Worm (Caenorhabditis elegans) whole organism, mixed stage, embryonic: Measurements from ENCODE around the gene C50C3.12.
A peak's percentile ranks its signal among the peaks of the same experiment; 100 is the strongest.

Source experiments
- M03D4.4 ChIP-seq: sonication (generic microtip); optimal IDR thresholded peaks from 2 replicates; lab custom pipeline; 2017; ENCODE audit warnings: mild to moderate bottlenecking, missing genetic modification characterization, missing compliant biosample characterization
- blmp-1 ChIP-seq: fragments of 150-350 bp; optimal IDR thresholded peaks from 2 replicates; lab custom pipeline; 2014; ENCODE audit warnings: missing biosample characterization, missing genetic modification characterization
- ceh-39 ChIP-seq: fragments of 150-350 bp; optimal IDR thresholded peaks from 2 replicates; lab custom pipeline; 2014; ENCODE audit warnings: missing biosample characterization, missing genetic modification characterization
- ceh-83 ChIP-seq: fragments of 200-800 bp; sonication (Bioruptor generic); optimal IDR thresholded peaks from 2 replicates; lab custom pipeline; 2018; ENCODE audit warnings: mild to moderate bottlenecking, missing genetic modification characterization, missing compliant biosample characterization
- ces-1 ChIP-seq: fragments of 150-350 bp; optimal IDR thresholded peaks from 2 replicates; lab custom pipeline; 2014; ENCODE audit warnings: missing biosample characterization, missing genetic modification reagents, missing genetic modification characterization
- cnd-1 ChIP-seq: fragments of 200-800 bp; sonication (Bioruptor generic); optimal IDR thresholded peaks from 2 replicates; lab custom pipeline; 2018; ENCODE audit warnings: mild to moderate bottlenecking, missing genetic modification characterization, missing compliant biosample characterization
- drap-1 ChIP-seq: fragments of 200-800 bp; sonication (Bioruptor generic); optimal IDR thresholded peaks from 3 replicates; lab custom pipeline; 2018; ENCODE audit warnings: mild to moderate bottlenecking, missing genetic modification characterization, missing compliant biosample characterization
- elt-1 ChIP-seq: sonication (generic microtip); optimal IDR thresholded peaks from 2 replicates; lab custom pipeline; 2017; ENCODE audit warnings: missing genetic modification characterization, mild to moderate bottlenecking, missing compliant biosample characterization, antibody characterized with exemption, moderate library complexity, borderline replicate concordance; ENCODE audit not compliant: insufficient read depth
- elt-3 ChIP-seq: fragments of 150-350 bp; optimal IDR thresholded peaks from 2 replicates; lab custom pipeline; 2014; ENCODE audit warnings: missing biosample characterization, missing genetic modification characterization
- flh-1 ChIP-seq: fragments of 200-800 bp; sonication (Bioruptor generic); optimal IDR thresholded peaks from 2 replicates; lab custom pipeline; 2018; ENCODE audit warnings: mild to moderate bottlenecking, missing genetic modification characterization, moderate library complexity, missing compliant biosample characterization
- ham-2 ChIP-seq: fragments of 200-800 bp; sonication (Bioruptor generic); optimal IDR thresholded peaks from 2 replicates; lab custom pipeline; 2018; ENCODE audit warnings: mild to moderate bottlenecking, missing genetic modification characterization, missing compliant biosample characterization
- hlh-1 ChIP-seq: fragments of 150-350 bp; optimal IDR thresholded peaks from 2 replicates; lab custom pipeline; 2014; ENCODE audit warnings: missing biosample characterization, missing genetic modification reagents, missing genetic modification characterization
- lin-13 ChIP-seq: fragments of 150-350 bp; optimal IDR thresholded peaks from 2 replicates; lab custom pipeline; 2014; ENCODE audit warnings: missing biosample characterization, missing genetic modification characterization
- lin-32 ChIP-seq: fragments of 200-800 bp; sonication (Bioruptor generic); optimal IDR thresholded peaks from 2 replicates; lab custom pipeline; 2018; ENCODE audit warnings: mild to moderate bottlenecking, missing genetic modification characterization, missing compliant biosample characterization
- lsy-2 ChIP-seq: fragments of 150-350 bp; optimal IDR thresholded peaks from 2 replicates; lab custom pipeline; 2014; ENCODE audit warnings: missing biosample characterization, missing genetic modification characterization
- mab-5 ChIP-seq: fragments of 150-350 bp; optimal IDR thresholded peaks from 2 replicates; lab custom pipeline; 2014; ENCODE audit warnings: missing biosample characterization, missing genetic modification characterization
- mep-1 ChIP-seq: fragments of 150-350 bp; optimal IDR thresholded peaks from 2 replicates; lab custom pipeline; 2017; ENCODE audit warnings: missing biosample characterization, missing genetic modification reagents, missing genetic modification characterization, inconsistent platforms
- mls-2 ChIP-seq: sonication (generic microtip); optimal IDR thresholded peaks from 2 replicates; lab custom pipeline; 2016; ENCODE audit warnings: mild to moderate bottlenecking, missing genetic modification characterization, moderate library complexity, missing compliant biosample characterization
- nhr-12 ChIP-seq: fragments of 150-350 bp; optimal IDR thresholded peaks from 2 replicates; lab custom pipeline; 2014; ENCODE audit warnings: missing biosample characterization, missing genetic modification characterization
- nhr-237 ChIP-seq: fragments of 150-350 bp; optimal IDR thresholded peaks from 2 replicates; lab custom pipeline; 2014; ENCODE audit warnings: missing biosample characterization, missing genetic modification characterization
- nhr-28 ChIP-seq: fragments of 150-350 bp; optimal IDR thresholded peaks from 2 replicates; lab custom pipeline; 2014; ENCODE audit warnings: missing biosample characterization, missing genetic modification characterization
- nhr-76 ChIP-seq: sonication (generic microtip); optimal IDR thresholded peaks from 2 replicates; lab custom pipeline; 2017; ENCODE audit warnings: missing biosample characterization, missing genetic modification characterization
- pha-4 ChIP-seq: fragments of 150-350 bp; optimal IDR thresholded peaks from 2 replicates; lab custom pipeline; 2018; ENCODE audit warnings: missing biosample characterization, missing genetic modification reagents, missing genetic modification characterization
- snpc-4 ChIP-seq: fragments of 150-350 bp; optimal IDR thresholded peaks from 2 replicates; lab custom pipeline; 2014; ENCODE audit warnings: missing biosample characterization, missing genetic modification characterization
- sptf-1 ChIP-seq: sonication (generic microtip); optimal IDR thresholded peaks from 2 replicates; lab custom pipeline; 2017; ENCODE audit warnings: mild to moderate bottlenecking, missing genetic modification characterization, moderate library complexity, missing compliant biosample characterization
- tbx-8 ChIP-seq: fragments of 200-800 bp; sonication (Bioruptor generic); optimal IDR thresholded peaks from 2 replicates; lab custom pipeline; 2018; ENCODE audit warnings: mild to moderate bottlenecking, missing genetic modification characterization, moderate library complexity, missing compliant biosample characterization
- unc-120 ChIP-seq: sonication (generic microtip); optimal IDR thresholded peaks from 2 replicates; lab custom pipeline; 2017; ENCODE audit warnings: missing genetic modification characterization, missing compliant biosample characterization; ENCODE audit not compliant: poor library complexity, severe bottlenecking
- unc-39 ChIP-seq: fragments of 150-350 bp; optimal IDR thresholded peaks from 2 replicates; lab custom pipeline; 2014; ENCODE audit warnings: missing biosample characterization, missing genetic modification characterization
- zip-8 ChIP-seq: fragments of 150-350 bp; optimal IDR thresholded peaks from 2 replicates; lab custom pipeline; 2014; ENCODE audit warnings: missing biosample characterization, missing genetic modification characterization
- ztf-11 ChIP-seq: fragments of 150-350 bp; optimal IDR thresholded peaks from 2 replicates; lab custom pipeline; 2014; ENCODE audit warnings: missing biosample characterization, missing genetic modification characterization

Gene C50C3.12

ce11 chrIII:8172609-8173133, 3.7 kb upstream of the C50C3.12 start:
- peak; percentile 50 for TF ChIP-seq hlh-1 (tag; lab: Kevin White, UChicago)
- TF ChIP-seq nhr-237 (tag; lab: Kevin White, UChicago), result no peak
- TF ChIP-seq drap-1 (GFP tag; lab: Kevin White, UChicago), result no peak
- TF ChIP-seq ceh-39, result no peak

ce11 chrIII:8175263-8175662, 1.1 kb upstream of the C50C3.12 start:
- no peak for TF ChIP-seq nhr-237 (tag; lab: Kevin White, UChicago)
- no peak for TF ChIP-seq M03D4.4 (tag; lab: Kevin White, UChicago)
- no peak for TF ChIP-seq tbx-8
- no peak for TF ChIP-seq unc-39 (tag; lab: Kevin White, UChicago)
- no peak for TF ChIP-seq lin-32 (GFP tag; lab: Kevin White, UChicago)
- no peak for TF ChIP-seq ceh-39
- TF ChIP-seq flh-1, result no peak
- TF ChIP-seq lsy-2 (tag; lab: Kevin White, UChicago), result no peak
- no peak for TF ChIP-seq mep-1
- TF ChIP-seq lin-13 (tag; lab: Kevin White, UChicago), result no peak
- TF ChIP-seq mls-2 (tag; lab: Kevin White, UChicago), result no peak
- no peak for TF ChIP-seq ham-2
- TF ChIP-seq nhr-76, result no peak
- no peak for TF ChIP-seq hlh-1 (tag; lab: Kevin White, UChicago)
- TF ChIP-seq, all 35 proteins: peak for 0

ce11 chrIII:8178924-8179323, 2.6 kb downstream of the C50C3.12 start, which contains the start of gene C50C3.5:
C50C3.5 (plus strand) TSS chrIII:8179224.
- no peak for TF ChIP-seq cnd-1

- no peak for TF ChIP-seq nhr-237 (tag; lab: Kevin White, UChicago)
- no peak for TF ChIP-seq unc-120 (tag; lab: Kevin White, UChicago)
- no peak for TF ChIP-seq zip-8
These were observed 5.2 kb downstream of the C50C3.12 start, which contains the start of gene spc-2 for ce11 chrIII:8181581-8181980. spc-2 (plus strand) TSS chrIII:8181881.

- TF ChIP-seq nhr-237 (tag; lab: Kevin White, UChicago) (no peak), mab-5 (tag; lab: Kevin White, UChicago) (no peak), lsy-2 (tag; lab: Kevin White, UChicago) (no peak), tbx-8 (no peak), ceh-83 (GFP tag; lab: Kevin White, UChicago) (no peak), flh-1 (no peak), nhr-12 (no peak), snpc-4 (tag; lab: Kevin White, UChicago) (no peak)
These were observed 6.2 kb downstream of the C50C3.12 start for ce11 chrIII:8182573-8182972.

- TF ChIP-seq elt-1 (tag; lab: Kevin White, UChicago), result no peak
- TF ChIP-seq mab-5 (tag; lab: Kevin White, UChicago), result no peak
- no peak for TF ChIP-seq drap-1 (GFP tag; lab: Kevin White, UChicago)
- no peak for TF ChIP-seq ztf-11 (tag; lab: Kevin White, UChicago)
- TF ChIP-seq cnd-1, result no peak
- no peak for TF ChIP-seq ham-2
- TF ChIP-seq unc-120 (tag; lab: Kevin White, UChicago), result no peak
- TF ChIP-seq M03D4.4 (tag; lab: Kevin White, UChicago), result no peak
- TF ChIP-seq nhr-76, result no peak
- TF ChIP-seq elt-3 (tag; lab: Kevin White, UChicago), result no peak
- no peak for TF ChIP-seq flh-1
- no peak for TF ChIP-seq ceh-39
- TF ChIP-seq lin-32 (GFP tag; lab: Kevin White, UChicago), result no peak
- no peak for TF ChIP-seq lsy-2 (tag; lab: Kevin White, UChicago)
- TF ChIP-seq pha-4 (tag; lab: Kevin White, UChicago), result no peak
These were observed 8.8 kb downstream of the C50C3.12 start for ce11 chrIII:8185130-8185529.

ce11 chrIII:8190505-8190904, 14.1 kb downstream of the C50C3.12 start, which contains the start of gene C50C3.19:
C50C3.19 (plus strand) TSS chrIII:8190805.
- TF ChIP-seq pha-4 (tag; lab: Kevin White, UChicago), result no peak
- TF ChIP-seq sptf-1 (tag; lab: Kevin White, UChicago), result no peak
- TF ChIP-seq blmp-1, result no peak
- no peak for TF ChIP-seq ceh-83 (GFP tag; lab: Kevin White, UChicago)
- no peak for TF ChIP-seq nhr-28 (tag; lab: Kevin White, UChicago)
- TF ChIP-seq lin-13 (tag; lab: Kevin White, UChicago), result no peak
- TF ChIP-seq ham-2, result no peak
- TF ChIP-seq M03D4.4 (tag; lab: Kevin White, UChicago), result no peak
- TF ChIP-seq snpc-4 (tag; lab: Kevin White, UChicago), result no peak
- no peak for TF ChIP-seq unc-120 (tag; lab: Kevin White, UChicago)
- no peak for TF ChIP-seq tbx-8
- no peak for TF ChIP-seq hlh-1 (tag; lab: Kevin White, UChicago)
- no peak for TF ChIP-seq flh-1
- no peak for TF ChIP-seq nhr-76
- TF ChIP-seq ces-1 (GFP tag; lab: Kevin White, UChicago), result no peak
- no peak for TF ChIP-seq lsy-2 (tag; lab: Kevin White, UChicago)
- TF ChIP-seq mls-2 (tag; lab: Kevin White, UChicago), result no peak
